Fruit fly (Drosophila melanogaster) ovary, adult (tissue): ENCODE results near the gene djl.

Experiments
- CG17801 ChIP-seq: fragments of 200-800 bp; optimal IDR thresholded peaks from 2 replicates; lab custom pipeline; 2019; ENCODE audit warnings: missing biosample characterization, mild to moderate bottlenecking, missing genetic modification characterization, moderate library complexity; ENCODE audit not compliant: partially characterized antibody

The djl gene

DNA sequence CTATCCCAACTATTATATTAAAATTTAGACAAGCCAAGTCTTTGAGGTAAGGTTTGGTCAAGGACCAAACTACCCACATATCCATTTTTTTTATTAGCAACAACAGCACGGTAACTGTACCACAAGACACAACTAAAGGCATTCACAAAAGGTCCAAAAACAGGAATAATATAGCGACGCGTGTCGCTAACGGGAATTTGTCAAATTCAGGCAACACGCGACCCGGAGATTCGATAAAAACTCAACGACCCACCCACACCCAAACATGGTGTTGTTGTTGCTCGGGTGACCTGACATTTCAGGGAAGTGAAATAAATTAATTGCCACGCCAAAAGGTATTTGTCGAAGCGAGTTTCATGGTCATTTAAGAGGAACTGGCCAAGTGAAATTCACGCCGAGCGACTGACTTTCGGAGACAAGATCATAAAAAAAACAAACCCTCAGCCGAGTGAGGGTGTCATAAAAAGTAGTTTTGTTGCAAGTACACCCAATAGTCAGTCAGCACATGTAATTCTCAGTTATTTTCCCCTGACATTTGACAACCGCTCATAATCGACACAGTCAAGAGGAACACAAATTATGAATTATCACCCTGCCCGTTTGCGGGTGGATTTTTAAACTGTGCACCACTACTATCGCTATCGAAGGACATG, 50.8 kb downstream of the djl start:
- no peak for TF ChIP-seq CG17801 (GFP tag; lab: Kevin White, UChicago)
